Worm (Caenorhabditis elegans) whole organism, L3 larva: ENCODE results near the gene srh-111.

Experiments used
- aly-2 ChIP-seq: fragments of 150-350 bp; optimal IDR thresholded peaks from 2 replicates; lab custom pipeline; 2014; ENCODE audit warnings: missing biosample characterization, missing genetic modification characterization
- egl-27 ChIP-seq: sonication (generic microtip); optimal IDR thresholded peaks from 4 replicates; lab custom pipeline; 2017; ENCODE audit warnings: missing biosample characterization, missing genetic modification reagents, missing genetic modification characterization
- fkh-10 ChIP-seq: sonication (generic microtip); optimal IDR thresholded peaks from 2 replicates; lab custom pipeline; 2017; ENCODE audit warnings: missing biosample characterization, missing genetic modification reagents, missing genetic modification characterization
- lin-39 ChIP-seq: fragments of 150-350 bp; optimal IDR thresholded peaks from 2 replicates; lab custom pipeline; 2018; ENCODE audit warnings: missing biosample characterization, missing genetic modification reagents, missing genetic modification characterization
- nhr-11 ChIP-seq: fragments of 150-350 bp; optimal IDR thresholded peaks from 2 replicates; lab custom pipeline; 2014; ENCODE audit warnings: missing biosample characterization, missing genetic modification characterization
- pha-4 ChIP-seq: fragments of 150-350 bp; optimal IDR thresholded peaks from 2 replicates; lab custom pipeline; 2014; ENCODE audit warnings: missing biosample characterization, missing genetic modification reagents, missing genetic modification characterization
- zag-1 ChIP-seq: fragments of 150-350 bp; optimal IDR thresholded peaks from 2 replicates; lab custom pipeline; 2014; ENCODE audit warnings: missing biosample characterization, missing genetic modification characterization
- ztf-11 ChIP-seq: fragments of 150-350 bp; optimal IDR thresholded peaks from 2 replicates; lab custom pipeline; 2014; ENCODE audit warnings: missing biosample characterization, missing genetic modification characterization

- TF ChIP-seq aly-2 (tag; lab: Kevin White, UChicago), result no peak
- no peak for TF ChIP-seq ztf-11 (tag; lab: Kevin White, UChicago)
- no peak for TF ChIP-seq egl-27
- TF ChIP-seq zag-1 (tag; lab: Kevin White, UChicago), result no peak
- TF ChIP-seq pha-4 (tag; lab: Kevin White, UChicago), result no peak
- TF ChIP-seq lin-39, result no peak
- no peak for TF ChIP-seq fkh-10 (GFP tag; lab: Kevin White, UChicago)
- no peak for TF ChIP-seq nhr-11 (tag; lab: Kevin White, UChicago)
Measured at ce11 chrV:17460061-17460460, 24.9 kb downstream of the srh-111 start, which contains the start of gene srz-48.
